Worm (Caenorhabditis elegans) whole organism, young adult: Measurements from ENCODE around the gene F42E11.3.

Source experiments
- B0035.1 ChIP-seq: sonication (generic microtip); optimal IDR thresholded peaks from 2 replicates; lab custom pipeline; 2016; ENCODE audit warnings: missing genetic modification characterization, mild to moderate bottlenecking, missing compliant biosample characterization, missing genotype, missing genetic modification reagents
- D2030.7 ChIP-seq: fragments of 200-800 bp; sonication (Bioruptor generic); IDR thresholded peaks from 2 replicates; pipeline ENCODE4 v1.3.6; 2022; ENCODE audit warnings: missing genetic modification reagents, missing genetic modification characterization, missing compliant biosample characterization
- F23B12.7 ChIP-seq: sonication (generic microtip); optimal IDR thresholded peaks from 2 replicates; lab custom pipeline; 2017; ENCODE audit warnings: missing genetic modification characterization, mild to moderate bottlenecking, missing compliant biosample characterization, antibody characterized with exemption, moderate library complexity; ENCODE audit not compliant: insufficient read depth
- F52B5.7 ChIP-seq: sonication (generic microtip); optimal IDR thresholded peaks from 2 replicates; lab custom pipeline; 2016; ENCODE audit warnings: mild to moderate bottlenecking, missing genetic modification characterization, missing compliant biosample characterization
- F57C9.4 ChIP-seq: sonication (generic microtip); optimal IDR thresholded peaks from 2 replicates; lab custom pipeline; 2017; ENCODE audit warnings: mild to moderate bottlenecking, missing genetic modification characterization, missing compliant biosample characterization
- ama-1 ChIP-seq, 3 experiments: fragments of 150-350 bp in 1 of 3; sonication (generic microtip) in 2 of 3; optimal IDR thresholded peaks; 2 replicates each; lab custom pipeline; 2014 to 2018; ENCODE audit warnings: missing biosample characterization in 2 of 3, missing genetic modification characterization in 2 of 3, missing genetic modification reagents in 2 of 3
- attf-6 ChIP-seq: fragments of 200-800 bp; sonication (Bioruptor generic); IDR thresholded peaks from 2 replicates; pipeline ENCODE4 v1.3.6; 2022; ENCODE audit warnings: missing genetic modification reagents, missing genetic modification characterization, missing compliant biosample characterization
- bed-1 ChIP-seq: fragments of 200-800 bp; sonication (Bioruptor generic); IDR thresholded peaks from 2 replicates; pipeline ENCODE4 v1.3.6; 2022; ENCODE audit warnings: missing genetic modification reagents, missing genetic modification characterization, missing compliant biosample characterization
- ets-4 ChIP-seq: fragments of 200-800 bp; sonication (Bioruptor generic); optimal IDR thresholded peaks from 2 replicates; lab custom pipeline; 2018; ENCODE audit warnings: mild to moderate bottlenecking, missing genetic modification characterization, missing compliant biosample characterization
- nfya-1 ChIP-seq: sonication (generic microtip); optimal IDR thresholded peaks from 2 replicates; lab custom pipeline; 2017; ENCODE audit warnings: antibody characterized with exemption, missing compliant biosample characterization, missing genetic modification characterization, borderline replicate concordance; ENCODE audit not compliant: insufficient read depth
- nhr-80 ChIP-seq: sonication (generic microtip); optimal IDR thresholded peaks from 2 replicates; lab custom pipeline; 2016; ENCODE audit warnings: missing genetic modification characterization, missing compliant biosample characterization
- repo-1 ChIP-seq: sonication (generic microtip); optimal IDR thresholded peaks from 2 replicates; lab custom pipeline; 2017; ENCODE audit warnings: mild to moderate bottlenecking, missing genetic modification characterization, missing compliant biosample characterization
- xnd-1 ChIP-seq: sonication (generic microtip); optimal IDR thresholded peaks from 2 replicates; lab custom pipeline; 2016; ENCODE audit warnings: missing genotype, missing genetic modification reagents, missing genetic modification characterization, missing compliant biosample characterization
- ztf-6 ChIP-seq: fragments of 200-800 bp; sonication (Bioruptor generic); IDR thresholded peaks from 2 replicates; pipeline ENCODE4 v1.3.6; 2022; ENCODE audit warnings: missing genetic modification reagents, missing genetic modification characterization, missing compliant biosample characterization

DNA sequence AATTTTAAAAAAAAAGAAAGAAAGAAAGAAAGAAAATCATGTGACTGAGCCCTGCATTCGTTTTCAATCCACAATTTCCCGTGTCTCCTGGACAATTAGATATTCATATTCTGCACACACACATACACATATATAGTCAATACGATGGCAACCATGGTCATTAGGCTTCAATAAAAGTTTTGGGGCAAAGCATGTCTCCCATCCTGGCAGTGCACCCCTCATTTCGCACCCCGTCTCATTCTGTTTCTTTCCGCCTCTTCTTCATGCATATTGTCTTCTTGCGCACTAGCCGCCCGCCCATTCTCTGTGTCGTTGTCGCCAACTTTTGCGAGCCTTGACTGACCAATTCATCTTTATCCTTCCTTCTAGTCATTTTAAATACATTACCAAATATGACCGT lies 7.8 kb downstream of the F42E11.3 start:
- no peak for TF ChIP-seq attf-6 (GFP tag; lab: Robert Waterston, UW)
- TF ChIP-seq D2030.7 (GFP tag; lab: Robert Waterston, UW) = no peak
- TF ChIP-seq F52B5.7 (tag; lab: Kevin White, UChicago) = no peak
- TF ChIP-seq ets-4 (GFP tag; lab: Kevin White, UChicago) = no peak
- TF ChIP-seq B0035.1 (tag; lab: Kevin White, UChicago) = no peak
- no peak for TF ChIP-seq ztf-6 (GFP tag; lab: Robert Waterston, UW)
- no peak for TF ChIP-seq F57C9.4 (tag; lab: Kevin White, UChicago)
- no peak for TF ChIP-seq xnd-1 (tag; lab: Kevin White, UChicago)
- no peak for TF ChIP-seq bed-1
- TF ChIP-seq ama-1 (optimal IDR thresholded peaks at IDR 0.05; lab: Kevin White, UChicago) = no peak
- TF ChIP-seq ama-1 (GFP tag; optimal IDR thresholded peaks at IDR 0.05; lab: Kevin White, UChicago) = no peak
- no peak for TF ChIP-seq repo-1 (tag; lab: Kevin White, UChicago)
- TF ChIP-seq F23B12.7 (tag; lab: Kevin White, UChicago) = no peak
- TF ChIP-seq nfya-1 (tag; lab: Kevin White, UChicago) = no peak
- TF ChIP-seq nhr-80 (tag; lab: Kevin White, UChicago) = no peak
